Fruit fly (Drosophila melanogaster) whole organism, embryonic: Measurements from ENCODE around the gene CG3604.
A peak's percentile ranks its signal among the peaks of the same experiment; 100 is the strongest.

Experiments
- Bteb2 ChIP-seq: fragments of 200-800 bp; sonication (Bioruptor generic); optimal IDR thresholded peaks from 2 replicates; lab custom pipeline; 2016; ENCODE audit warnings: missing biosample characterization, missing genetic modification characterization
- CG10959 ChIP-seq: fragments of 200-800 bp; sonication (Bioruptor generic); IDR thresholded peaks from 2 replicates; pipeline ENCODE4 v1.3.6; 2022; ENCODE audit warnings: missing biosample characterization, missing genetic modification characterization
- CG11504 ChIP-seq: fragments of 200-800 bp; sonication (Bioruptor generic); optimal IDR thresholded peaks from 3 replicates; lab custom pipeline; 2019; ENCODE audit warnings: missing biosample characterization, mild to moderate bottlenecking, missing genetic modification characterization, moderate library complexity
- CG11696 ChIP-seq: fragments of 200-800 bp; sonication (Bioruptor generic); IDR thresholded peaks from 2 replicates; pipeline ENCODE4 v1.3.6; 2022; ENCODE audit warnings: missing biosample characterization, missing genetic modification characterization
- CG13894 ChIP-seq: fragments of 200-800 bp; sonication (Bioruptor generic); optimal IDR thresholded peaks from 3 replicates; lab custom pipeline; 2018; ENCODE audit warnings: missing biosample characterization, mild to moderate bottlenecking, missing genetic modification characterization, moderate library complexity
- CG14014 ChIP-seq: fragments of 200-800 bp; sonication (Bioruptor generic); IDR thresholded peaks from 2 replicates; pipeline ENCODE4 v1.3.6; 2022; ENCODE audit warnings: missing biosample characterization, missing genetic modification characterization
- CG15269 ChIP-seq: fragments of 200-800 bp; sonication (Bioruptor generic); optimal IDR thresholded peaks from 2 replicates; lab custom pipeline; 2018; ENCODE audit warnings: missing biosample characterization, mild to moderate bottlenecking, missing genetic modification characterization, moderate library complexity
- CG17186 ChIP-seq: fragments of 200-800 bp; sonication (Bioruptor generic); optimal IDR thresholded peaks from 3 replicates; lab custom pipeline; 2017; ENCODE audit warnings: missing biosample characterization, missing genetic modification reagents, missing genetic modification characterization
- CG18262 ChIP-seq: fragments of 200-800 bp; optimal IDR thresholded peaks from 3 replicates; lab custom pipeline; 2019; ENCODE audit warnings: missing biosample characterization, mild to moderate bottlenecking, missing genetic modification characterization, moderate library complexity
- CG18599 ChIP-seq: fragments of 200-800 bp; sonication (Bioruptor generic); optimal IDR thresholded peaks from 3 replicates; lab custom pipeline; 2017; ENCODE audit warnings: missing biosample characterization, missing genetic modification characterization, mild to moderate bottlenecking, moderate library complexity, missing genetic modification reagents
- CG2678 ChIP-seq: fragments of 200-800 bp; sonication (Bioruptor generic); optimal IDR thresholded peaks from 3 replicates; lab custom pipeline; 2019; ENCODE audit warnings: missing biosample characterization, mild to moderate bottlenecking, missing genetic modification characterization, moderate library complexity
- CG2712 ChIP-seq: fragments of 200-800 bp; optimal IDR thresholded peaks from 3 replicates; lab custom pipeline; 2019; ENCODE audit warnings: missing biosample characterization, mild to moderate bottlenecking, missing genetic modification characterization, moderate library complexity
- CG31441 ChIP-seq: fragments of 200-800 bp; sonication (Bioruptor generic); IDR thresholded peaks from 2 replicates; pipeline ENCODE4 v1.3.6; 2022; ENCODE audit warnings: missing biosample characterization, missing genetic modification characterization
- CG32532 ChIP-seq: fragments of 200-800 bp; sonication (Bioruptor generic); IDR thresholded peaks from 2 replicates; pipeline ENCODE4 v1.3.6; 2022; ENCODE audit warnings: missing biosample characterization, missing genetic modification characterization
- CG4360 ChIP-seq: fragments of 200-800 bp; sonication (Bioruptor generic); IDR thresholded peaks from 2 replicates; pipeline ENCODE4 v1.3.6; 2022; ENCODE audit warnings: missing biosample characterization, missing genetic modification characterization
- CG6689 ChIP-seq: fragments of 200-800 bp; sonication (Bioruptor generic); IDR thresholded peaks from 2 replicates; pipeline ENCODE4 v1.3.6; 2022; ENCODE audit warnings: missing biosample characterization, missing genetic modification characterization
- CG7556 ChIP-seq: fragments of 200-800 bp; sonication (Bioruptor generic); optimal IDR thresholded peaks from 2 replicates; lab custom pipeline; 2017; ENCODE audit warnings: missing biosample characterization, mild to moderate bottlenecking, missing genetic modification characterization
- CG7839 ChIP-seq: fragments of 200-800 bp; sonication (Bioruptor generic); optimal IDR thresholded peaks from 3 replicates; lab custom pipeline; 2018; ENCODE audit warnings: missing biosample characterization, mild to moderate bottlenecking, missing genetic modification characterization, moderate library complexity
- CG9437 ChIP-seq: fragments of 200-800 bp; sonication (Bioruptor generic); optimal IDR thresholded peaks from 2 replicates; lab custom pipeline; 2018; ENCODE audit warnings: missing biosample characterization, mild to moderate bottlenecking, missing genetic modification characterization
- CoRest ChIP-seq: fragments of 200-800 bp; sonication (Bioruptor generic); optimal IDR thresholded peaks from 3 replicates; lab custom pipeline; 2018; ENCODE audit warnings: missing biosample characterization, mild to moderate bottlenecking, missing genetic modification characterization, moderate library complexity
- Fer1 ChIP-seq: fragments of 200-800 bp; sonication (Bioruptor generic); optimal IDR thresholded peaks from 2 replicates; lab custom pipeline; 2017; ENCODE audit warnings: missing biosample characterization, mild to moderate bottlenecking, missing genetic modification characterization
- H2.0 ChIP-seq: fragments of 200-800 bp; sonication (Bioruptor generic); IDR thresholded peaks from 2 replicates; pipeline ENCODE4 v1.3.6; 2022; ENCODE audit warnings: missing biosample characterization, missing genetic modification characterization
- Hr3 ChIP-seq: fragments of 200-800 bp; sonication (Bioruptor generic); optimal IDR thresholded peaks from 3 replicates; lab custom pipeline; 2016; ENCODE audit warnings: missing biosample characterization, missing genetic modification characterization
- Hr51 ChIP-seq, 2 experiments: fragments of 200-800 bp; sonication (Bioruptor generic); optimal IDR thresholded peaks; 2 replicates in 1 of 2; 3 replicates in 1 of 2; lab custom pipeline; 2016 to 2018; ENCODE audit warnings: missing biosample characterization in 2 of 2, missing genetic modification characterization in 2 of 2, mild to moderate bottlenecking in 1 of 2, moderate library complexity in 1 of 2
- Hsf ChIP-seq: fragments of 200-800 bp; sonication (Bioruptor generic); optimal IDR thresholded peaks from 3 replicates; lab custom pipeline; 2016; ENCODE audit warnings: missing biosample characterization, missing genetic modification characterization
- Med ChIP-seq: fragments of 200-800 bp; sonication (Bioruptor generic); peaks from one replicate; lab custom pipeline; 2016; ENCODE audit warnings: missing biosample characterization, missing genetic modification characterization, mild to moderate bottlenecking, inconsistent platforms, moderate library complexity
- Meics ChIP-seq: fragments of 200-800 bp; sonication (Bioruptor generic); optimal IDR thresholded peaks from 2 replicates; lab custom pipeline; 2017; ENCODE audit warnings: missing biosample characterization, mild to moderate bottlenecking, missing genetic modification characterization
- Oli ChIP-seq: fragments of 200-800 bp; sonication (Bioruptor generic); optimal IDR thresholded peaks from 2 replicates; lab custom pipeline; 2018; ENCODE audit warnings: missing biosample characterization, mild to moderate bottlenecking, missing genetic modification characterization, moderate library complexity
- PHDP ChIP-seq: fragments of 200-800 bp; sonication (Bioruptor generic); optimal IDR thresholded peaks from 3 replicates; lab custom pipeline; 2018; ENCODE audit warnings: missing biosample characterization, mild to moderate bottlenecking, missing genetic modification characterization, moderate library complexity
- Rfx ChIP-seq: fragments of 200-800 bp; sonication (Bioruptor generic); IDR thresholded peaks from 2 replicates; pipeline ENCODE4 v1.3.6; 2022; ENCODE audit warnings: missing biosample characterization, missing genetic modification characterization
- Sox102F ChIP-seq: fragments of 200-800 bp; sonication (Bioruptor generic); optimal IDR thresholded peaks from 2 replicates; lab custom pipeline; 2018; ENCODE audit warnings: missing biosample characterization, mild to moderate bottlenecking, missing genetic modification characterization, moderate library complexity
- Ssrp ChIP-seq: fragments of 200-800 bp; sonication (Bioruptor generic); optimal IDR thresholded peaks from 2 replicates; lab custom pipeline; 2018; ENCODE audit warnings: missing biosample characterization, mild to moderate bottlenecking, missing genetic modification characterization, moderate library complexity
- abd-A ChIP-seq: fragments of 200-800 bp; sonication (Bioruptor generic); optimal IDR thresholded peaks from 3 replicates; lab custom pipeline; 2019; ENCODE audit warnings: missing biosample characterization, mild to moderate bottlenecking, missing genetic modification characterization, moderate library complexity
- bigmax ChIP-seq: fragments of 200-800 bp; sonication (Bioruptor generic); optimal IDR thresholded peaks from 2 replicates; lab custom pipeline; 2018; ENCODE audit warnings: missing biosample characterization, mild to moderate bottlenecking, missing genetic modification characterization
- bowl ChIP-seq: fragments of 200-800 bp; sonication (Bioruptor generic); IDR thresholded peaks from 2 replicates; pipeline ENCODE4 v1.3.6; 2022; ENCODE audit warnings: missing biosample characterization, missing genetic modification characterization
- crol ChIP-seq: fragments of 200-800 bp; sonication (Bioruptor generic); IDR thresholded peaks from 2 replicates; pipeline ENCODE4 v1.3.6; 2022; ENCODE audit warnings: missing biosample characterization, missing genetic modification characterization
- eyg ChIP-seq: fragments of 200-800 bp; sonication (Bioruptor generic); optimal IDR thresholded peaks from 3 replicates; lab custom pipeline; 2016; ENCODE audit warnings: missing biosample characterization, missing genetic modification characterization
- gcm2 ChIP-seq: fragments of 200-800 bp; sonication (Bioruptor generic); optimal IDR thresholded peaks from 2 replicates; lab custom pipeline; 2016; ENCODE audit warnings: missing biosample characterization, missing genetic modification characterization
- gem ChIP-seq: fragments of 200-800 bp; sonication (Bioruptor generic); optimal IDR thresholded peaks from 2 replicates; lab custom pipeline; 2019; ENCODE audit warnings: missing biosample characterization, mild to moderate bottlenecking, missing genetic modification characterization, moderate library complexity
- grau ChIP-seq: fragments of 200-800 bp; optimal IDR thresholded peaks from 3 replicates; lab custom pipeline; 2019; ENCODE audit warnings: missing biosample characterization, mild to moderate bottlenecking, missing genetic modification characterization, moderate library complexity
- nmo ChIP-seq: fragments of 200-800 bp; sonication (Bioruptor generic); optimal IDR thresholded peaks from 2 replicates; lab custom pipeline; 2018; ENCODE audit warnings: missing biosample characterization, mild to moderate bottlenecking, missing genetic modification characterization, moderate library complexity
- pros ChIP-seq: fragments of 200-800 bp; sonication (Bioruptor generic); optimal IDR thresholded peaks from 3 replicates; lab custom pipeline; 2019; ENCODE audit warnings: missing biosample characterization, mild to moderate bottlenecking, missing genetic modification characterization, moderate library complexity
- row ChIP-seq: fragments of 200-800 bp; sonication (Bioruptor generic); IDR thresholded peaks from 3 replicates; pipeline ENCODE4 v1.3.6; 2022; ENCODE audit warnings: missing biosample characterization, missing genetic modification characterization
- sens ChIP-seq: fragments of 200-800 bp; sonication (Bioruptor generic); peaks from one replicate; lab custom pipeline; 2016; ENCODE audit warnings: missing biosample characterization, missing genetic modification characterization
- tin ChIP-seq: fragments of 200-800 bp; sonication (Bioruptor generic); optimal IDR thresholded peaks from 3 replicates; lab custom pipeline; 2016; ENCODE audit warnings: missing biosample characterization, missing genetic modification characterization
- unpg ChIP-seq: fragments of 200-800 bp; sonication (Bioruptor generic); optimal IDR thresholded peaks from 3 replicates; lab custom pipeline; 2018; ENCODE audit warnings: missing biosample characterization, mild to moderate bottlenecking, missing genetic modification characterization, moderate library complexity

Gene CG3604

DNA sequence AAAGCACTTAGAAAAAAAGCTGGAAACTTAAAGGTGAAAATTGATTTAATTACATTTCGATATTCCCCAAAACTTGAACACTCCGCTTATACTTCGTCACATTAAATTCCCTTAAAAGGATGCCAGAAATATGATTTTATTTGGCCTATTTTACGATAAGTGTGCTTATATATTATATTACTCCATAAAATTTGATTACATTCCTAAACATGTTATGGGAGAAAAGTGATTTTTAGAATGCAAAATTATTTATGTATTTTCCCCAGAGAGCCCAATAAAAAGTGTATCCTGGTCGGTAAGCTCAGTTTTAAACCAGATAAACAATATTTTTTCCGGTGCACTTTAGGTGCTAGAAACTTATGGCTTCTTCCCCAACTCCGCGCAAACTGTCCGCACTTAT lies 40.0 kb upstream of the CG3604 start (continued):
- TF ChIP-seq pros (GFP tag; lab: Kevin White, UChicago) (no peak), bowl (no peak), Hsf (GFP tag; lab: Kevin White, UChicago) (no peak)

DNA sequence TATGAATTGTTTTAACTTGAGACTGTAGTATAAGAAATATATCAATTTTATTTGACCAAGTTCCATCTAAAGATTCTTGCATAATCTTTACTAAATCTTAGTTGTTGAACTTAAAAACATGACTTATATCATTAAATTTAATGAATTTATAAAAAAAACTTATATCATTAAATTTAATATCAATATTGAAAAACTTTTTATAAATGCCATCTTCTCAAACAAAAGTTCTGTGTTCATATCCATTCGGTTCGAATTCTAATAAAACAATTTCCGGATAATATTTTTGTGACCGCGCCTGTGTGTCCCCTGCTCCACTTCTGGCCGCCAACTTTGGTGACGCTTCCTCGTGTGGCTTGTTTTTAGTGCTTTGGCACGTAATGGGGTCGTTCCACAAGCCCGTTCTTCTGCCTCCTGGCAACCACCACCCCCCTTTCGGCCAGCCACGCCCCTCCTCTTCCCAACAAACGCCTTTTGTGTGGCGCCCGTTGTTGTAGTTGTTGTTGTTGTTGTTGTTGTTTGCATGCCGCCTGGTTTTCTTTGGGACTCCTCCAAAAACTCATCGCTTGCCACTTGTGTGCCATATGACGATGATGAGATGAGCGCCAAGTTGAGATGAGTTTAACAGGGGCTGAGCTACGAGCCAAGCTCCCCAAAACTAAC lies 39.5 kb upstream of the CG3604 start:
- TF ChIP-seq Med (GFP tag; lab: Kevin White, UChicago) (peak; percentile 12), CG18599 (peak; percentile 24), PHDP (tag; lab: Kevin White, UChicago) (peak; percentile 13), tin (GFP tag; lab: Kevin White, UChicago) (no peak), CG6689 (0 out of 2 replicates have a peak, but pooled peaks have one; percentile 11), Bteb2 (GFP tag; lab: Kevin White, UChicago) (no peak), Rfx (GFP tag; lab: Robert Waterston, UW) (peak; percentile 19; the same call in 1 of the 2 replicates), CoRest (tag; lab: Kevin White, UChicago) (peak; percentile 28), CG31441 (GFP tag; lab: Robert Waterston, UW) (peak; percentile 33; the same call in 1 of the 2 replicates), unpg (GFP tag; lab: Kevin White, UChicago) (no peak), Hr3 (GFP tag; lab: Kevin White, UChicago) (peak; percentile 3), CG7556 (GFP tag; lab: Kevin White, UChicago) (peak; percentile 43), Hr51 (GFP tag; optimal IDR thresholded peaks at IDR 0.05; lab: Kevin White, UChicago) (peak in 1 of 2 experiments; percentile 39), CG15269 (tag; lab: Kevin White, UChicago) (peak; percentile 1), CG11696 (GFP tag; lab: Robert Waterston, UW) (peak; percentile 55; the same call in 1 of the 2 replicates), nmo (GFP tag; lab: Kevin White, UChicago) (peak; percentile 1), CG13894 (tag; lab: Kevin White, UChicago) (peak; percentile 61), CG2678 (tag; lab: Kevin White, UChicago) (peak; percentile 60), CG9437 (peak; percentile 1), eyg (no peak), Meics (GFP tag; lab: Kevin White, UChicago) (peak; percentile 3), grau (peak; percentile 25), H2.0 (no peak), Oli (peak; percentile 25), abd-A (tag; lab: Kevin White, UChicago) (peak; percentile 86), Fer1 (GFP tag; lab: Kevin White, UChicago) (peak; percentile 15), gcm2 (GFP tag; lab: Kevin White, UChicago) (no peak), CG10959 (GFP tag; lab: Robert Waterston, UW) (no peak), CG17186 (GFP tag; lab: Kevin White, UChicago) (no peak), CG11504 (tag; lab: Kevin White, UChicago) (peak; percentile 47), gem (tag; lab: Kevin White, UChicago) (peak; percentile 53), CG14014 (0 out of 2 replicates have a peak, but pooled peaks have one; percentile 13), Ssrp (tag; lab: Kevin White, UChicago) (peak; percentile 2), sens (peak; percentile 42), CG4360 (peak; percentile 50; the same call in 1 of the 2 replicates), CG32532 (GFP tag; lab: Robert Waterston, UW) (0 out of 2 replicates have a peak, but pooled peaks have one; percentile 28), bigmax (no peak), row (peak; percentile 31; the same call in 2 of the 3 replicates), CG7839 (tag; lab: Kevin White, UChicago) (peak; percentile 3), CG2712 (tag; lab: Kevin White, UChicago) (peak; percentile 1), CG18262 (tag; lab: Kevin White, UChicago) (peak; percentile 18), Sox102F (GFP tag; lab: Kevin White, UChicago) (no peak), crol (GFP tag; lab: Robert Waterston, UW) (peak; percentile 69)
- TF ChIP-seq, all 482 proteins: peak for 33
